Worm (Caenorhabditis elegans) whole organism, young adult: Measurements from ENCODE around the gene dve-1.

ENCODE experiments used
- B0035.1 ChIP-seq: sonication (generic microtip); optimal IDR thresholded peaks from 2 replicates; lab custom pipeline; 2016; ENCODE audit warnings: missing genetic modification characterization, mild to moderate bottlenecking, missing compliant biosample characterization, missing genotype, missing genetic modification reagents
- C06A6.2 ChIP-seq: fragments of 200-800 bp; sonication (Bioruptor generic); conservative IDR thresholded peaks from 2 replicates; pipeline ENCODE4 v1.3.6; 2022; ENCODE audit warnings: missing genetic modification characterization, missing compliant biosample characterization
- D2030.7 ChIP-seq: fragments of 200-800 bp; sonication (Bioruptor generic); IDR thresholded peaks from 2 replicates; pipeline ENCODE4 v1.3.6; 2022; ENCODE audit warnings: missing genetic modification reagents, missing genetic modification characterization, missing compliant biosample characterization
- F23B12.7 ChIP-seq: sonication (generic microtip); optimal IDR thresholded peaks from 2 replicates; lab custom pipeline; 2017; ENCODE audit warnings: missing genetic modification characterization, mild to moderate bottlenecking, missing compliant biosample characterization, antibody characterized with exemption, moderate library complexity; ENCODE audit not compliant: insufficient read depth
- F33H1.4 ChIP-seq: fragments of 200-800 bp; sonication (Bioruptor generic); IDR thresholded peaks from 2 replicates; pipeline ENCODE4 v1.3.6; 2022; ENCODE audit warnings: missing genetic modification reagents, missing genetic modification characterization, missing compliant biosample characterization
- F37B4.10 ChIP-seq: fragments of 200-800 bp; sonication (Bioruptor generic); IDR thresholded peaks from 2 replicates; pipeline ENCODE4 v1.3.6; 2022; ENCODE audit warnings: missing genetic modification characterization, missing compliant biosample characterization
- F52B5.7 ChIP-seq: sonication (generic microtip); optimal IDR thresholded peaks from 2 replicates; lab custom pipeline; 2016; ENCODE audit warnings: mild to moderate bottlenecking, missing genetic modification characterization, missing compliant biosample characterization
- F55B11.4 ChIP-seq: sonication (generic microtip); optimal IDR thresholded peaks from 2 replicates; lab custom pipeline; 2016; ENCODE audit warnings: missing compliant biosample characterization, missing genetic modification characterization, borderline replicate concordance; ENCODE audit not compliant: insufficient read depth
- T26A5.8 ChIP-seq: sonication (generic microtip); optimal IDR thresholded peaks from 2 replicates; lab custom pipeline; 2016; ENCODE audit warnings: missing genetic modification characterization, missing compliant biosample characterization
- Y53F4B.3 ChIP-seq: fragments of 200-800 bp; sonication (Bioruptor generic); IDR thresholded peaks from 2 replicates; pipeline ENCODE4 v1.3.6; 2022; ENCODE audit warnings: missing genetic modification reagents, missing genetic modification characterization, missing compliant biosample characterization
- Y79H2A.3 ChIP-seq: fragments of 200-800 bp; sonication (Bioruptor generic); conservative IDR thresholded peaks from 2 replicates; pipeline ENCODE4 v1.3.6; 2022; ENCODE audit warnings: missing genetic modification reagents, missing genetic modification characterization, missing compliant biosample characterization
- Y95B8A.8 ChIP-seq: fragments of 200-800 bp; sonication (Bioruptor generic); IDR thresholded peaks from 2 replicates; pipeline ENCODE4 v1.3.6; 2022; ENCODE audit warnings: missing genetic modification reagents, missing genetic modification characterization, missing compliant biosample characterization
- akir-1 ChIP-seq: fragments of 200-800 bp; sonication (Bioruptor generic); optimal IDR thresholded peaks from 2 replicates; lab custom pipeline; 2018; ENCODE audit warnings: mild to moderate bottlenecking, missing genetic modification characterization, moderate library complexity, missing compliant biosample characterization
- athp-1 ChIP-seq: sonication (generic microtip); optimal IDR thresholded peaks from 2 replicates; lab custom pipeline; 2017; ENCODE audit warnings: mild to moderate bottlenecking, missing genetic modification characterization, missing compliant biosample characterization
- attf-3 ChIP-seq: fragments of 200-800 bp; sonication (Bioruptor generic); conservative IDR thresholded peaks from 2 replicates; pipeline ENCODE4 v1.3.6; 2022; ENCODE audit warnings: missing genetic modification reagents, missing genetic modification characterization, missing compliant biosample characterization
- ceh-27 ChIP-seq: fragments of 200-800 bp; sonication (Bioruptor generic); optimal IDR thresholded peaks from 2 replicates; lab custom pipeline; 2018; ENCODE audit warnings: mild to moderate bottlenecking, missing genetic modification characterization, moderate library complexity, missing compliant biosample characterization
- dpl-1 ChIP-seq: fragments of 150-350 bp; optimal IDR thresholded peaks from 2 replicates; lab custom pipeline; 2014; ENCODE audit warnings: missing biosample characterization, missing genetic modification reagents, missing genetic modification characterization
- fkh-3 ChIP-seq: sonication (generic microtip); optimal IDR thresholded peaks from 2 replicates; lab custom pipeline; 2016; ENCODE audit warnings: mild to moderate bottlenecking, missing genetic modification characterization, missing compliant biosample characterization
- hmg-1.2 ChIP-seq: fragments of 200-800 bp; sonication (Bioruptor generic); IDR thresholded peaks from 2 replicates; pipeline ENCODE4 v1.3.6; 2022; ENCODE audit warnings: missing genetic modification reagents, missing genetic modification characterization, missing compliant biosample characterization
- lag-1 ChIP-seq: fragments of 200-800 bp; sonication (Bioruptor generic); IDR thresholded peaks from 2 replicates; pipeline ENCODE4 v1.3.6; 2022; ENCODE audit warnings: missing genetic modification reagents, missing genetic modification characterization, missing compliant biosample characterization
- lin-54 ChIP-seq: fragments of 200-800 bp; sonication (Bioruptor generic); optimal IDR thresholded peaks from 2 replicates; lab custom pipeline; 2018; ENCODE audit warnings: mild to moderate bottlenecking, missing genetic modification characterization, missing compliant biosample characterization
- mxl-1 ChIP-seq: sonication (generic microtip); optimal IDR thresholded peaks from 2 replicates; lab custom pipeline; 2016; ENCODE audit warnings: missing genetic modification characterization, missing compliant biosample characterization
- nfya-1 ChIP-seq: sonication (generic microtip); optimal IDR thresholded peaks from 2 replicates; lab custom pipeline; 2017; ENCODE audit warnings: antibody characterized with exemption, missing compliant biosample characterization, missing genetic modification characterization, borderline replicate concordance; ENCODE audit not compliant: insufficient read depth
- nhr-179 ChIP-seq: sonication (generic microtip); optimal IDR thresholded peaks from 2 replicates; lab custom pipeline; 2016; ENCODE audit warnings: mild to moderate bottlenecking, missing genetic modification characterization, missing compliant biosample characterization
- nhr-27 ChIP-seq: fragments of 200-800 bp; sonication (Bioruptor generic); optimal IDR thresholded peaks from 2 replicates; lab custom pipeline; 2018; ENCODE audit warnings: mild to moderate bottlenecking, missing genetic modification characterization, moderate library complexity, missing compliant biosample characterization
- nhr-80 ChIP-seq: sonication (generic microtip); optimal IDR thresholded peaks from 2 replicates; lab custom pipeline; 2016; ENCODE audit warnings: missing genetic modification characterization, missing compliant biosample characterization
- nhr-90 ChIP-seq: sonication (generic microtip); optimal IDR thresholded peaks from 2 replicates; lab custom pipeline; 2016; ENCODE audit warnings: missing genotype, mild to moderate bottlenecking, missing genetic modification characterization, missing compliant biosample characterization
- rec-8 ChIP-seq, 2 experiments: sonication (generic microtip); optimal IDR thresholded peaks; 2 replicates each; lab custom pipeline; 2016; ENCODE audit warnings: mild to moderate bottlenecking in 2 of 2, missing genetic modification characterization in 2 of 2, missing genetic modification reagents in 2 of 2, missing genotype in 2 of 2, missing biosample characterization in 1 of 2, missing compliant biosample characterization in 1 of 2, moderate library complexity in 1 of 2
- repo-1 ChIP-seq: sonication (generic microtip); optimal IDR thresholded peaks from 2 replicates; lab custom pipeline; 2017; ENCODE audit warnings: mild to moderate bottlenecking, missing genetic modification characterization, missing compliant biosample characterization
- rpc-1 ChIP-seq, 2 experiments: fragments of 150-350 bp in 1 of 2; sonication (generic microtip) in 1 of 2; optimal IDR thresholded peaks; 2 replicates each; lab custom pipeline; 2014 to 2018; ENCODE audit warnings: missing biosample characterization in 1 of 2, missing genetic modification characterization in 1 of 2, missing genetic modification reagents in 1 of 2, missing genotype in 1 of 2
- snpc-3.4 ChIP-seq: sonication (generic microtip); optimal IDR thresholded peaks from 2 replicates; lab custom pipeline; 2017; ENCODE audit warnings: missing genetic modification characterization, mild to moderate bottlenecking, missing compliant biosample characterization, antibody characterized with exemption, moderate library complexity, missing genotype, missing genetic modification reagents
- somi-1 ChIP-seq: fragments of 200-800 bp; sonication (Bioruptor generic); optimal IDR thresholded peaks from 2 replicates; lab custom pipeline; 2018; ENCODE audit warnings: mild to moderate bottlenecking, missing genetic modification characterization, missing compliant biosample characterization
- tlf-1 ChIP-seq: fragments of 200-800 bp; sonication (Bioruptor generic); optimal IDR thresholded peaks from 2 replicates; lab custom pipeline; 2018; ENCODE audit warnings: mild to moderate bottlenecking, missing genetic modification characterization, missing compliant biosample characterization
- unc-62 ChIP-seq: fragments of 150-350 bp; optimal IDR thresholded peaks from 2 replicates; lab custom pipeline; 2014; ENCODE audit warnings: missing biosample characterization, missing genetic modification reagents, missing genetic modification characterization
- xnd-1 ChIP-seq: sonication (generic microtip); optimal IDR thresholded peaks from 2 replicates; lab custom pipeline; 2016; ENCODE audit warnings: missing genotype, missing genetic modification reagents, missing genetic modification characterization, missing compliant biosample characterization
- zfh-2 ChIP-seq: fragments of 200-800 bp; sonication (Bioruptor generic); conservative IDR thresholded peaks from 2 replicates; pipeline ENCODE4 v1.3.6; 2022; ENCODE audit warnings: missing genetic modification reagents, missing genetic modification characterization, missing compliant biosample characterization
- zim-3 ChIP-seq: sonication (generic microtip); optimal IDR thresholded peaks from 2 replicates; lab custom pipeline; 2017; ENCODE audit warnings: mild to moderate bottlenecking, missing genetic modification characterization, moderate library complexity, missing compliant biosample characterization
- ztf-18 ChIP-seq: sonication (generic microtip); optimal IDR thresholded peaks from 2 replicates; lab custom pipeline; 2016; ENCODE audit warnings: missing genotype, mild to moderate bottlenecking, missing genetic modification characterization, missing compliant biosample characterization
- ztf-25 ChIP-seq: fragments of 200-800 bp; sonication (Bioruptor generic); IDR thresholded peaks from 2 replicates; pipeline ENCODE4 v1.3.6; 2022; ENCODE audit warnings: missing genetic modification reagents, missing genetic modification characterization, missing compliant biosample characterization
- ztf-26 ChIP-seq: sonication (generic microtip); optimal IDR thresholded peaks from 2 replicates; lab custom pipeline; 2017; ENCODE audit warnings: missing genetic modification characterization, missing compliant biosample characterization
- ztf-6 ChIP-seq: fragments of 200-800 bp; sonication (Bioruptor generic); IDR thresholded peaks from 2 replicates; pipeline ENCODE4 v1.3.6; 2022; ENCODE audit warnings: missing genetic modification reagents, missing genetic modification characterization, missing compliant biosample characterization

The dve-1 gene

ce11 chrX:410073-410572 lies 23.5 kb downstream of the dve-1 start (continued):
- TF ChIP-seq nhr-27 = peak; percentile 35
- TF ChIP-seq ceh-27 (GFP tag; lab: Kevin White, UChicago) = peak; percentile 92
- peak; percentile 89 for TF ChIP-seq mxl-1 (tag; lab: Kevin White, UChicago)
- no peak for TF ChIP-seq Y79H2A.3 (GFP tag; lab: Robert Waterston, UW)
- peak; percentile 84 for TF ChIP-seq nhr-80
- no peak for TF ChIP-seq Y53F4B.3 (GFP tag; lab: Robert Waterston, UW)
- peak; percentile 92 for TF ChIP-seq repo-1 (tag; lab: Kevin White, UChicago)
- TF ChIP-seq F52B5.7 (tag; lab: Kevin White, UChicago) = peak; percentile 33
- TF ChIP-seq snpc-3.4 (tag; lab: Kevin White, UChicago) = peak; percentile 31
- peak; percentile 38; the same call in 1 of the 2 replicates for TF ChIP-seq Y95B8A.8 (GFP tag; lab: Robert Waterston, UW)
- TF ChIP-seq zfh-2 (GFP tag; lab: Robert Waterston, UW) = peak; percentile 92
- peak; percentile 50 for TF ChIP-seq ztf-18 (tag; lab: Kevin White, UChicago)
- TF ChIP-seq unc-62 (GFP tag; lab: Kevin White, UChicago) = no peak
- peak; percentile 95 for TF ChIP-seq ztf-26 (tag; lab: Kevin White, UChicago)
- peak; percentile 29; the same call in 1 of the 2 replicates for TF ChIP-seq attf-3 (GFP tag; lab: Robert Waterston, UW)
- TF ChIP-seq F55B11.4 (tag; lab: Kevin White, UChicago) = no peak
- TF ChIP-seq nfya-1 (tag; lab: Kevin White, UChicago) = no peak
- TF ChIP-seq akir-1 = no peak
- no peak for TF ChIP-seq F33H1.4 (GFP tag; lab: Robert Waterston, UW)
- TF ChIP-seq lag-1 = no peak
- no peak for TF ChIP-seq dpl-1 (GFP tag; lab: Kevin White, UChicago)
- peak; percentile 39 for TF ChIP-seq nhr-179 (tag; lab: Kevin White, UChicago)
- peak; percentile 82; the same call in 1 of the 2 replicates for TF ChIP-seq C06A6.2
- TF ChIP-seq xnd-1 (tag; lab: Kevin White, UChicago) = no peak
- peak; percentile 70 for TF ChIP-seq D2030.7
- TF ChIP-seq lin-54 (GFP tag; lab: Kevin White, UChicago) = peak; percentile 68
- peak; percentile 83 for TF ChIP-seq B0035.1
- peak; percentile 78 for TF ChIP-seq fkh-3 (tag; lab: Kevin White, UChicago)
- TF ChIP-seq rec-8 (tag; optimal IDR thresholded peaks at IDR 0.05; lab: Kevin White, UChicago) = peak; percentile 46 to 84
- TF ChIP-seq nhr-90 (tag; lab: Kevin White, UChicago) = peak; percentile 83
- peak; percentile 58 for TF ChIP-seq F23B12.7 (tag; lab: Kevin White, UChicago)
- no peak for TF ChIP-seq ztf-6
- 0 out of 2 replicates have a peak, but pooled peaks have one; percentile 5 for TF ChIP-seq F37B4.10 (GFP tag; lab: Robert Waterston, UW)
- TF ChIP-seq zim-3 = peak; percentile 53
- TF ChIP-seq rpc-1 (optimal IDR thresholded peaks at IDR 0.05; lab: Kevin White, UChicago) = peak; percentile 92
- peak; percentile 94 for TF ChIP-seq rpc-1 (tag; optimal IDR thresholded peaks at IDR 0.05; lab: Kevin White, UChicago)
- peak; percentile 89 for TF ChIP-seq hmg-1.2 (GFP tag; lab: Robert Waterston, UW)
- peak; percentile 76 for TF ChIP-seq somi-1 (GFP tag; lab: Kevin White, UChicago)
- peak; percentile 64 for TF ChIP-seq athp-1 (tag; lab: Kevin White, UChicago)
- TF ChIP-seq tlf-1 = peak; percentile 69
- TF ChIP-seq T26A5.8 (tag; lab: Kevin White, UChicago) = no peak
- peak; percentile 89; the same call in 1 of the 2 replicates for TF ChIP-seq ztf-25 (GFP tag; lab: Robert Waterston, UW)
